Worm (Caenorhabditis elegans) whole organism, young adult: Measurements from ENCODE around the gene clec-225.

Experiments
- egrh-3 ChIP-seq: fragments of 200-800 bp; sonication (Bioruptor generic); IDR thresholded peaks from 2 replicates; pipeline ENCODE4 v1.3.6; 2022; ENCODE audit warnings: missing genetic modification reagents, missing genetic modification characterization, missing compliant biosample characterization
- mcd-1 ChIP-seq: fragments of 200-800 bp; sonication (Bioruptor generic); IDR thresholded peaks from 2 replicates; pipeline ENCODE4 v1.3.6; 2022; ENCODE audit warnings: missing genetic modification reagents, missing genetic modification characterization, missing compliant biosample characterization

- TF ChIP-seq mcd-1 (GFP tag; lab: Robert Waterston, UW) (no peak), egrh-3 (GFP tag; lab: Robert Waterston, UW) (no peak)
Measured at ce11 chrV:13090130-13090770, 44.4 kb downstream of the clec-225 start, which contains the start of gene C34B4.4.
